Worm (Caenorhabditis elegans) whole organism, L2 larva: ENCODE data around the gene Y51A2B.5.

Source experiments
- C34F6.9 ChIP-seq: fragments of 150-350 bp; optimal IDR thresholded peaks from 2 replicates; lab custom pipeline; 2014; ENCODE audit warnings: missing biosample characterization, missing genetic modification characterization
- F13H6.1 ChIP-seq: sonication (generic microtip); optimal IDR thresholded peaks from 2 replicates; lab custom pipeline; 2016; ENCODE audit warnings: missing genetic modification characterization, missing compliant biosample characterization
- Y55F3AM.14 ChIP-seq: fragments of 200-800 bp; sonication (Bioruptor generic); optimal IDR thresholded peaks from 2 replicates; lab custom pipeline; 2018; ENCODE audit warnings: mild to moderate bottlenecking, missing genetic modification characterization, missing compliant biosample characterization
- ZK546.5 ChIP-seq: sonication (generic microtip); optimal IDR thresholded peaks from 2 replicates; lab custom pipeline; 2017; ENCODE audit warnings: missing biosample characterization, missing genetic modification characterization
- alr-1 ChIP-seq: fragments of 150-350 bp; optimal IDR thresholded peaks from 2 replicates; lab custom pipeline; 2014; ENCODE audit warnings: missing biosample characterization, missing genetic modification characterization
- aly-2 ChIP-seq: fragments of 150-350 bp; optimal IDR thresholded peaks from 2 replicates; lab custom pipeline; 2014; ENCODE audit warnings: missing biosample characterization, missing genetic modification characterization
- blmp-1 ChIP-seq: sonication (generic microtip); optimal IDR thresholded peaks from 2 replicates; lab custom pipeline; 2017; ENCODE audit warnings: missing genetic modification characterization, mild to moderate bottlenecking, missing compliant biosample characterization, antibody characterized with exemption, moderate library complexity; ENCODE audit not compliant: insufficient read depth
- ceh-16 ChIP-seq: fragments of 150-350 bp; optimal IDR thresholded peaks from 2 replicates; lab custom pipeline; 2014; ENCODE audit warnings: missing biosample characterization, missing genetic modification characterization
- crh-2 ChIP-seq: sonication (generic microtip); optimal IDR thresholded peaks from 2 replicates; lab custom pipeline; 2017; ENCODE audit warnings: missing biosample characterization, missing genetic modification characterization
- dmd-4 ChIP-seq: sonication (generic microtip); optimal IDR thresholded peaks from 2 replicates; lab custom pipeline; 2017; ENCODE audit warnings: missing biosample characterization, missing genetic modification characterization
- egl-27 ChIP-seq: sonication (generic microtip); optimal IDR thresholded peaks from 3 replicates; lab custom pipeline; 2017; ENCODE audit warnings: missing biosample characterization, missing genetic modification reagents, missing genetic modification characterization
- elt-1 ChIP-seq: fragments of 150-350 bp; optimal IDR thresholded peaks from 2 replicates; lab custom pipeline; 2014; ENCODE audit warnings: missing biosample characterization, missing genetic modification characterization
- elt-3 ChIP-seq: sonication (generic microtip); optimal IDR thresholded peaks from 2 replicates; lab custom pipeline; 2017; ENCODE audit warnings: missing biosample characterization, missing genetic modification characterization
- fos-1 ChIP-seq: fragments of 150-350 bp; optimal IDR thresholded peaks from 2 replicates; lab custom pipeline; 2014; ENCODE audit warnings: missing biosample characterization, missing genetic modification characterization
- gmeb-1 ChIP-seq: fragments of 150-350 bp; optimal IDR thresholded peaks from 2 replicates; lab custom pipeline; 2014; ENCODE audit warnings: missing biosample characterization, missing genetic modification characterization
- lin-13 ChIP-seq: fragments of 150-350 bp; optimal IDR thresholded peaks from 2 replicates; lab custom pipeline; 2014; ENCODE audit warnings: missing biosample characterization, missing genetic modification reagents, missing genetic modification characterization
- lin-39 ChIP-seq: fragments of 150-350 bp; optimal IDR thresholded peaks from 2 replicates; lab custom pipeline; 2014; ENCODE audit warnings: missing biosample characterization, missing genetic modification reagents, missing genetic modification characterization
- lsy-2 ChIP-seq, 2 experiments: fragments of 150-350 bp in 1 of 2; sonication (generic microtip) in 1 of 2; optimal IDR thresholded peaks; 2 replicates each; lab custom pipeline; 2014 to 2017; ENCODE audit warnings: missing biosample characterization in 2 of 2, missing genetic modification characterization in 2 of 2
- mab-5 ChIP-seq: fragments of 150-350 bp; optimal IDR thresholded peaks from 2 replicates; lab custom pipeline; 2014; ENCODE audit warnings: missing biosample characterization, missing genetic modification characterization
- mbf-1 ChIP-seq: sonication (generic microtip); optimal IDR thresholded peaks from 2 replicates; lab custom pipeline; 2017; ENCODE audit warnings: missing biosample characterization, missing genetic modification characterization
- nhr-10 ChIP-seq: sonication (generic microtip); optimal IDR thresholded peaks from 2 replicates; lab custom pipeline; 2017; ENCODE audit warnings: missing biosample characterization, missing genetic modification characterization
- nhr-129 ChIP-seq: fragments of 150-350 bp; optimal IDR thresholded peaks from 2 replicates; lab custom pipeline; 2014; ENCODE audit warnings: missing biosample characterization, missing genetic modification characterization
- nhr-21 ChIP-seq: fragments of 150-350 bp; optimal IDR thresholded peaks from 2 replicates; lab custom pipeline; 2014; ENCODE audit warnings: missing biosample characterization, missing genetic modification characterization
- nhr-23 ChIP-seq: fragments of 150-350 bp; optimal IDR thresholded peaks from 2 replicates; lab custom pipeline; 2014; ENCODE audit warnings: missing biosample characterization, missing genetic modification reagents, missing genetic modification characterization
- nhr-6 ChIP-seq: fragments of 150-350 bp; optimal IDR thresholded peaks from 2 replicates; lab custom pipeline; 2014; ENCODE audit warnings: missing biosample characterization, missing genetic modification characterization
- sem-4 ChIP-seq: fragments of 150-350 bp; optimal IDR thresholded peaks from 2 replicates; lab custom pipeline; 2014; ENCODE audit warnings: missing biosample characterization, missing genetic modification reagents, missing genetic modification characterization
- skn-1 ChIP-seq: sonication (generic microtip); optimal IDR thresholded peaks from 2 replicates; lab custom pipeline; 2017; ENCODE audit warnings: missing biosample characterization, missing genetic modification characterization
- sma-3 ChIP-seq: sonication (generic microtip); optimal IDR thresholded peaks from 2 replicates; lab custom pipeline; 2016; ENCODE audit warnings: missing genetic modification reagents, missing genetic modification characterization, missing compliant biosample characterization
- sma-9 ChIP-seq, 2 experiments: fragments of 150-350 bp in 1 of 2; sonication (generic microtip) in 1 of 2; optimal IDR thresholded peaks; 2 replicates each; lab custom pipeline; 2014 to 2016; ENCODE audit warnings: missing genetic modification characterization in 2 of 2, mild to moderate bottlenecking in 1 of 2, missing biosample characterization in 1 of 2, missing compliant biosample characterization in 1 of 2, missing genetic modification reagents in 1 of 2, moderate library complexity in 1 of 2
- snpc-4 ChIP-seq: fragments of 150-350 bp; optimal IDR thresholded peaks from 2 replicates; lab custom pipeline; 2014; ENCODE audit warnings: missing biosample characterization, missing genetic modification characterization
- zag-1 ChIP-seq: fragments of 150-350 bp; optimal IDR thresholded peaks from 2 replicates; lab custom pipeline; 2014; ENCODE audit warnings: missing biosample characterization, missing genetic modification characterization
- ztf-1 ChIP-seq: fragments of 200-800 bp; sonication (Bioruptor generic); conservative IDR thresholded peaks from 2 replicates; pipeline ENCODE4 v1.3.6; 2022; ENCODE audit warnings: missing genetic modification characterization, missing compliant biosample characterization
- ztf-4 ChIP-seq: fragments of 150-350 bp; optimal IDR thresholded peaks from 2 replicates; lab custom pipeline; 2014; ENCODE audit warnings: missing biosample characterization, missing genetic modification characterization

Y51A2B.5 gene

ce11 chrV:18375551-18375950 is 13.5 kb upstream of the Y51A2B.5 start:
- TF ChIP-seq aly-2 (no peak), nhr-21 (no peak), sma-9 (GFP tag; optimal IDR thresholded peaks at IDR 0.05; lab: Kevin White, UChicago) (no peak), sma-9 (tag; optimal IDR thresholded peaks at IDR 0.05; lab: Kevin White, UChicago) (no peak), mbf-1 (no peak), dmd-4 (tag; lab: Kevin White, UChicago) (no peak), F13H6.1 (no peak), zag-1 (tag; lab: Kevin White, UChicago) (no peak), nhr-10 (tag; lab: Kevin White, UChicago) (no peak), alr-1 (no peak), C34F6.9 (tag; lab: Kevin White, UChicago) (no peak), nhr-6 (tag; lab: Kevin White, UChicago) (no peak), sma-3 (GFP tag; lab: Kevin White, UChicago) (no peak), lin-13 (no peak), fos-1 (no peak), crh-2 (tag; lab: Kevin White, UChicago) (no peak), nhr-23 (tag; lab: Kevin White, UChicago) (no peak), mab-5 (no peak), elt-3 (tag; lab: Kevin White, UChicago) (no peak)

DNA sequence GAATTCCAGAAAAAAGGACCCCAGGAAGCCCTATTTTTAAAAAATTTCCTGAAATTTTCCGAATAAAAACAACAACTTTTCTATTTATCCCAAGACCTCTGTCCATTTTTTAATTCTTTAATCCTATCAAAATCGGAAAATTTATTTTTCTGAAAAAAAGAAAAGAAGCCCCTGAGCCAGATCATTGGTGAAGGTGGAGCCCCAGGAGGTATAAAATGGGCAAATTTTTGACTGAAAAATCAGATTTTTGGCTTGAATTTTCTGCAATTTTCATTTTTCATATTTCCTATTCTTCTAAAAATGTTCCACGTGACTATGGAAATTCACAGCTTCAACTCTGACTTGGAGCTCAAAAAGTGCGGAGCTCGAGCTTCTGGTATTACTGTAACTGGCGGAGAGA is 10.3 kb upstream of the Y51A2B.5 start, which contains the start of gene Y51A2B.8:
Gene Y51A2B.8, plus strand, starts transcription at position 301 of the 400 bp plus-strand sequence.
- TF ChIP-seq fos-1: no peak
- no peak for TF ChIP-seq C34F6.9 (tag; lab: Kevin White, UChicago)
- TF ChIP-seq ztf-1 (GFP tag; lab: Robert Waterston, UW): no peak
- TF ChIP-seq egl-27 (tag; lab: Kevin White, UChicago): no peak
- no peak for TF ChIP-seq ZK546.5
- no peak for TF ChIP-seq skn-1 (tag; lab: Kevin White, UChicago)

- TF ChIP-seq elt-3 (tag; lab: Kevin White, UChicago) (no peak), ZK546.5 (no peak)
Observed at ce11 chrV:18382590-18382989, 6.5 kb upstream of the Y51A2B.5 start, which contains the start of gene nhr-288. TSS of gene nhr-288 (minus strand) at chrV:18382690.

DNA sequence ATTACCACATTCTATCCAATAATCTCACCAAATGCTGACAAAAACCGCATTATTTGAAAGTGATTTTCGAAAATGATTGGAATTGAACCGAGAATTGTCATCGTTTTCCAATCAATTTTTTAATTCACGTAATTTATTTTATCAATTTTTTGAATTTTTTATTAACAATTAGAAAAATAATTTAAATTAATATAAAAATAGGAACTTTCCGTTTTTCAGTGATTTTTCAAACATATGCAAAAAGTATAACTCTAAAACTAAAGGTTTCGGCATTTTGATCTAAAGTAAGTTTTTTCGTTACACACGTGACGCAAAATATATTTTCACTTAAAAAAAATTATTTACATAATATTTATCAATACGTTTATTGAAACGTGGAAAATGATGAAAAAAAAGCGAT is 5.1 kb downstream of the Y51A2B.5 start, which contains the start of gene Y51A2B.6:
Gene Y51A2B.6, minus strand, starts transcription at position 101 of the 400 bp plus-strand sequence.
- TF ChIP-seq ceh-16 (tag; lab: Kevin White, UChicago) (no peak), lin-39 (tag; lab: Kevin White, UChicago) (no peak), lin-13 (no peak)

DNA sequence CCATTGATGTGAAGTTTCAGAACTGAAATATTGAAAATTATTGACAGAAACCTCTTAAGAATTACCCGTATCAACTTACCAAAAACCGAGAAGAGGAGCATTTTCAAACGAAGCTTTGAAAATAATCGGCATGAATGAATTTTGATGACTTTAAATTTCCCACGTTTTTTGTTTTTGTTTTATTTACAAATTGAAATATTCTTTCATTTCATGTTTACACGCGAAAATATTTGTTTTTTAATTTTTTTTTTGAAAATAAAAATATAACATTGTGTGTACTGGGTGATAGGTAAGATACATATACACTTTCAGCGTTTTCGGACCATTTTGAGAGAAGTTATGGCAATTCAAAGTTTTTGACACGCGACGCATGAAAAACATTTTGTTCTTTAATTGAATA is 6.6 kb downstream of the Y51A2B.5 start, which contains the start of gene Y51A2B.9:
Gene Y51A2B.9, minus strand, starts transcription at position 101 of the 400 bp plus-strand sequence.
- TF ChIP-seq ceh-16 (tag; lab: Kevin White, UChicago): no peak
- TF ChIP-seq C34F6.9 (tag; lab: Kevin White, UChicago): no peak
- TF ChIP-seq dmd-4 (tag; lab: Kevin White, UChicago): no peak
- no peak for TF ChIP-seq sem-4 (tag; lab: Kevin White, UChicago)
- TF ChIP-seq Y55F3AM.14 (GFP tag; lab: Kevin White, UChicago): no peak
- no peak for TF ChIP-seq nhr-6 (tag; lab: Kevin White, UChicago)
- no peak for TF ChIP-seq F13H6.1
- no peak for TF ChIP-seq ztf-4 (tag; lab: Kevin White, UChicago)
- TF ChIP-seq lsy-2 (tag; optimal IDR thresholded peaks at IDR 0.05; lab: Kevin White, UChicago): no peak
- no peak for TF ChIP-seq mbf-1
- TF ChIP-seq snpc-4 (tag; lab: Kevin White, UChicago): no peak
- no peak for TF ChIP-seq blmp-1 (tag; lab: Kevin White, UChicago)
- TF ChIP-seq elt-3 (tag; lab: Kevin White, UChicago): no peak
- TF ChIP-seq elt-1 (tag; lab: Kevin White, UChicago): no peak
- TF ChIP-seq crh-2 (tag; lab: Kevin White, UChicago): no peak
- no peak for TF ChIP-seq ZK546.5
- TF ChIP-seq gmeb-1 (tag; lab: Kevin White, UChicago): no peak
- no peak for TF ChIP-seq nhr-129
